Worm (Caenorhabditis elegans): ENCODE measurements around the gene F35H10.2.

Gene F35H10.2

DNA sequence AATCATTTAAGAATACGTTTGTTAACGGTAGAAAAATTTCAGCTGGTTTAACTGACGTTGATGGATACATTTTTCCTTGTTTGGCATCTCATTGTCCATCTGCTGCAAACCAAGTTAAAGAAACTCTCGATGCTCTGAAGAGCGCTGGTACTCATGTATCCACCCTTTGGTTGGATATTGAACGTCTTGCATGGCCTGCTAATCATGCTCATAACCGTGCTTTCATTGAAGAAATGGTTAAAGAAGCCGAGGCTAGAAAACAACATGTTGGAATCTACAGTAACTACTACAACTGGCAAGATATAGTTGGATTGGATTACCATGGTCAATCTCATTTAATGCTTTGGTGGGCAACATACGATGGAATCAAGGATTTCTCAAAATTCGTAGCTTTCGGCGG is 4.0 kb downstream of the F35H10.2 start:
- TF ChIP-seq flt-1 (GFP tag; IDR thresholded peaks at IDR 0.05) (0 out of 2 replicates have a peak, but pooled peaks have one; percentile 2), tbx-37 (GFP tag; conservative IDR thresholded peaks at IDR 0.05) (no peak)

DNA sequence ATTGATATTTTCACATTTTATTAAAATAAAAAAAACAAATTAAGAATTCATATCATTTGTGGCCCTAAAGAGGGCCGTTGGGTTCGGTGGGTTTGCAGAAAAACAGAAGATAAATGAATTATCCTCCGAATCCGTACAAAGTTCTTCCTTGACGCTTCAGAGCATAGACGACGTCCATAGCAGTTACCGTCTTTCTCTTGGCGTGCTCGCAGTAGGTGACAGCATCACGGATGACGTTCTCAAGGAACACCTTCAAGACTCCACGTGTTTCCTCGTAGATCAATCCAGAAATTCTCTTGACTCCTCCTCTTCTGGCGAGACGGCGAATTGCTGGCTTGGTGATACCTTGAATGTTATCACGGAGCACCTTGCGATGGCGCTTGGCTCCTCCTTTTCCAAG is 4.5 kb downstream of the F35H10.2 start:
- TF ChIP-seq flt-1 (GFP tag; IDR thresholded peaks at IDR 0.05) (no peak), aly-1 (tag; optimal IDR thresholded peaks at IDR 0.05) (peak; percentile 47), ama-1 (optimal IDR thresholded peaks at IDR 0.05) (peak; percentile 97), ceh-36 (tag; optimal IDR thresholded peaks at IDR 0.05) (no peak), F13C5.2 (tag; optimal IDR thresholded peaks at IDR 0.05) (no peak), tra-4 (tag; optimal IDR thresholded peaks at IDR 0.05) (no peak)

DNA sequence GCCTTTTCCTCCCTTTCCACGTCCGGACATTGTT is 4.8 kb downstream of the F35H10.2 start, which contains the start of gene his-31:
TSS of gene his-31 (minus strand) at position 30 of the 34 bp plus-strand sequence.
- TF ChIP-seq F13C5.2 (tag; optimal IDR thresholded peaks at IDR 0.05) (no peak), tra-4 (tag; optimal IDR thresholded peaks at IDR 0.05) (no peak), pes-1 (GFP tag; IDR thresholded peaks at IDR 0.05) (no peak), tbx-37 (GFP tag; conservative IDR thresholded peaks at IDR 0.05) (no peak), hnd-1 (tag; optimal IDR thresholded peaks at IDR 0.05) (no peak), tbx-11 (GFP tag; IDR thresholded peaks at IDR 0.05) (no peak), flt-1 (GFP tag; IDR thresholded peaks at IDR 0.05) (no peak), ama-1 (optimal IDR thresholded peaks at IDR 0.05) (no peak), hmbx-1 (tag; optimal IDR thresholded peaks at IDR 0.05) (no peak), B0310.2 (tag; optimal IDR thresholded peaks at IDR 0.05) (no peak), ceh-13 (GFP tag; optimal IDR thresholded peaks at IDR 0.05) (no peak), sea-1 (GFP tag; conservative IDR thresholded peaks at IDR 0.05) (no peak), ceh-36 (tag; optimal IDR thresholded peaks at IDR 0.05) (no peak), aly-1 (tag; optimal IDR thresholded peaks at IDR 0.05) (no peak), scrt-1 (GFP tag; IDR thresholded peaks at IDR 0.05) (no peak)

DNA sequence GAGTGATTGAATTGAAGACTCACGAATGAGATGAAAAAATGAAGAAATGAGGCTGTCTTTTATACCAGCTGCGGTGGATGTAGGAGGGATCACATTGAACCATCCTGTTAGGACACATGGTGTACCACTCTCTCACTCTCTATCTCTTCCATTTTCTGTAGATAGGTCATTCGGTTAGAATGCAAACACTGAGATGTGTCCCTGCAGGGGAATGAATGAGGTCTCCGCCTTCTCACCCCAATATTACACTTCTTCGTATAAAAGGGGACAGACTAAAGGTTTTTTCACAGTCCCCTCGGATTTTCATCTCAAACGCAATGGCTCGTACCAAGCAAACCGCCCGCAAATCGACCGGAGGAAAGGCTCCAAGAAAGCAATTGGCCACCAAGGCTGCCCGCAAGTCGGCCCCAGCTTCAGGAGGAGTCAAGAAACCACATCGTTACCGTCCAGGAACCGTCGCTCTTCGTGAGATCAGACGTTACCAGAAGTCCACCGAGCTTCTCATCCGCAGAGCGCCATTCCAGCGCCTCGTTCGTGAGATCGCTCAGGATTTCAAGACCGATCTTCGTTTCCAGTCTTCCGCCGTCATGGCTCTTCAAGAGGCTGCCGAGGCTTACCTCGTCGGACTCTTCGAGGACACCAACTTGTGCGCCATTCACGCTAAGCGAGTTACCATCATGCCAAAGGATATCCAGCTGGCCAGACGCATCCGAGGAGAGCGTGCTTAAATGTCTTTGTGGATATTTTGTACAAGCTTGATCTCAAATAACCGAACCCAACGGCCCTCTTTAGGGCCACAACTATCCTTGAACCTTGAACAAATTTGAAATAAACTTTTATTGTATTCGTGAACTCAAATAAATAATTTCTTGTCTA is 5.2 kb downstream of the F35H10.2 start, which contains the start of gene his-32:
TSS of gene his-32 (plus strand) at position 318 of the 876 bp plus-strand sequence.
- TF ChIP-seq sea-1 (GFP tag; conservative IDR thresholded peaks at IDR 0.05) (peak; percentile 67; the same call in 1 of the 2 replicates), F13C5.2 (tag; optimal IDR thresholded peaks at IDR 0.05) (peak; percentile 18), scrt-1 (GFP tag; IDR thresholded peaks at IDR 0.05) (peak; percentile 78; the same call in 1 of the 2 replicates), ets-7 (tag; optimal IDR thresholded peaks at IDR 0.05) (no peak), tra-4 (tag; optimal IDR thresholded peaks at IDR 0.05) (peak; percentile 25), tbx-37 (GFP tag; conservative IDR thresholded peaks at IDR 0.05) (no peak), ama-1 (optimal IDR thresholded peaks at IDR 0.05) (peak; percentile 99), hnd-1 (tag; optimal IDR thresholded peaks at IDR 0.05) (no peak), pes-1 (GFP tag; IDR thresholded peaks at IDR 0.05) (peak; percentile 76), tbx-11 (GFP tag; IDR thresholded peaks at IDR 0.05) (no peak), ceh-13 (GFP tag; optimal IDR thresholded peaks at IDR 0.05) (no peak), hmbx-1 (tag; optimal IDR thresholded peaks at IDR 0.05) (peak; percentile 60), B0310.2 (tag; optimal IDR thresholded peaks at IDR 0.05) (peak; percentile 88), flt-1 (GFP tag; IDR thresholded peaks at IDR 0.05) (peak; percentile 65; the same call in 1 of the 2 replicates), hmg-4 (GFP tag; optimal IDR thresholded peaks at IDR 0.05) (peak; percentile 41), aly-1 (tag; optimal IDR thresholded peaks at IDR 0.05) (peak; percentile 100), ceh-36 (tag; optimal IDR thresholded peaks at IDR 0.05) (peak; percentile 69)

DNA sequence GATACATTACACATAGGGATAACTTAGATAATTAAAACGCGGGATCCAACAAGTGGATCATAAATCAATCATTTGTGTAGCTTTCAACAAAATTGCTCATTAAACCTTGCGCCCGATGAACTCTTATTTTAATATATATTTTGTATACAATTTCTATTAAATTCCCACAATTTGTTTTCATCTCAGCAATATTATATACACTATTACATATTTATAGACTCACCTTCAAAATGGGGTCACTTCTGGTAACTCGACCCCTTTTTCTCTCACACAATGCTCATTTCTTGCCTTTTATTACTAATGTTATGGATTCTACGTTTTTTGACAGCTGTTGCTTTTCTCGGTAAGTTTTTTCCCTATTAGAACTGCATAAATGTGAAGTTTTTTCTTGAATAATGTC is 10.6 kb downstream of the F35H10.2 start, which contains the start of gene lgc-6:
TSS of gene lgc-6 (plus strand) at position 301 of the 400 bp plus-strand sequence.
- TF ChIP-seq ets-7 (tag; optimal IDR thresholded peaks at IDR 0.05): no peak
- no peak for TF ChIP-seq hmg-4 (GFP tag; optimal IDR thresholded peaks at IDR 0.05)
- no peak for TF ChIP-seq hmbx-1 (tag; optimal IDR thresholded peaks at IDR 0.05)
- no peak for TF ChIP-seq flt-1 (GFP tag; IDR thresholded peaks at IDR 0.05)
- no peak for TF ChIP-seq aly-1 (tag; optimal IDR thresholded peaks at IDR 0.05)
- no peak for TF ChIP-seq ceh-13 (GFP tag; optimal IDR thresholded peaks at IDR 0.05)
- TF ChIP-seq scrt-1 (GFP tag; IDR thresholded peaks at IDR 0.05): no peak
- TF ChIP-seq tbx-37 (GFP tag; conservative IDR thresholded peaks at IDR 0.05): no peak
- TF ChIP-seq sea-1 (GFP tag; conservative IDR thresholded peaks at IDR 0.05): no peak
- no peak for TF ChIP-seq F13C5.2 (tag; optimal IDR thresholded peaks at IDR 0.05)
- TF ChIP-seq ama-1 (optimal IDR thresholded peaks at IDR 0.05): no peak
- no peak for TF ChIP-seq pes-1 (GFP tag; IDR thresholded peaks at IDR 0.05)

DNA sequence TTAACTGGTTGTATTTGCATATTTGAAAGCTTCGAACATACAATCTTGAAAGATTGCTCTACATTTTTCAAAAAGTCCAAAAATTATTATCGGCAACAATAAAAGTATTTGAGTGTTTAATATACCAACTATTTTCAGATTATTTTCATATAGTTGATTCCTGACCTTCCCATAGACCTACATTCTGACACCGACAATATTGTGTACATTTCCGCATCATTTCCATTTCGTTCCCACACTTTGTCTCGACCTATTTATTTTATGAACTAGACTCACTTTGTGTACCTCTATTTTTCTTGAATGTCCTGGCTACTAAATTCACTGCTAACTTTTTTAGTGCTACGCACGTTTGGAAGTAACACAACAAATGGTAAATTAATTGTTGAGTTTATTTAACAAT is 13.4 kb downstream of the F35H10.2 start, which contains the start of gene lgc-5:
TSS of gene lgc-5 (plus strand) at position 301 of the 400 bp plus-strand sequence.
- TF ChIP-seq hmg-4 (GFP tag; optimal IDR thresholded peaks at IDR 0.05): no peak
- TF ChIP-seq B0310.2 (tag; optimal IDR thresholded peaks at IDR 0.05): no peak
- no peak for TF ChIP-seq tra-4 (tag; optimal IDR thresholded peaks at IDR 0.05)
- TF ChIP-seq hnd-1 (tag; optimal IDR thresholded peaks at IDR 0.05): no peak
- no peak for TF ChIP-seq hmbx-1 (tag; optimal IDR thresholded peaks at IDR 0.05)
- TF ChIP-seq F13C5.2 (tag; optimal IDR thresholded peaks at IDR 0.05): no peak
- TF ChIP-seq flt-1 (GFP tag; IDR thresholded peaks at IDR 0.05): no peak
- TF ChIP-seq sea-1 (GFP tag; conservative IDR thresholded peaks at IDR 0.05): no peak
- TF ChIP-seq tbx-37 (GFP tag; conservative IDR thresholded peaks at IDR 0.05): no peak
- no peak for TF ChIP-seq aly-1 (tag; optimal IDR thresholded peaks at IDR 0.05)
- TF ChIP-seq ceh-13 (GFP tag; optimal IDR thresholded peaks at IDR 0.05): no peak
- no peak for TF ChIP-seq ceh-36 (tag; optimal IDR thresholded peaks at IDR 0.05)
- no peak for TF ChIP-seq pes-1 (GFP tag; IDR thresholded peaks at IDR 0.05)
- TF ChIP-seq ets-7 (tag; optimal IDR thresholded peaks at IDR 0.05): no peak
- no peak for TF ChIP-seq tbx-11 (GFP tag; IDR thresholded peaks at IDR 0.05)
- no peak for TF ChIP-seq scrt-1 (GFP tag; IDR thresholded peaks at IDR 0.05)
- TF ChIP-seq ama-1 (optimal IDR thresholded peaks at IDR 0.05): no peak

DNA sequence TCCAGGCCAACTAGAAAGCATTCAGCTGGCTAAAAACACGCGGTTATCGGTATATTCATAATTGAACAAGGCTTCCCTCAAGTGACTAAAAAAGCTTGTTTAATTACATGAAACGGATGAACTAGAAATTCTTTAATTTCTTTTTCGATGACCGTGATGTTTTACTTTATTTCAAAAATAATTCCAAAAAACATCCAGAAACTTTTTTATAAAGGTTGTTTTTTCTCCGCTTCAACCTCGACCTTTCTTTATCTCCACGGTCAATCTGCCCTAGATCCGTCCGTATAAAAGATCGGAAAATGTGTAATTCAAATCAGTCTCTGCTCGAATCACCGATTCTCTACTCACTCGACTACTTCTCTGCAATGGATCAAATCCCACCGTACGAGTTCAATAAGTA is 16.5 kb downstream of the F35H10.2 start, which contains the start of gene F17E9.5:
TSS of gene F17E9.5 (plus strand) at position 301 of the 400 bp plus-strand sequence.
- TF ChIP-seq ceh-13 (GFP tag; optimal IDR thresholded peaks at IDR 0.05) (no peak), tbx-37 (GFP tag; conservative IDR thresholded peaks at IDR 0.05) (no peak), hmbx-1 (tag; optimal IDR thresholded peaks at IDR 0.05) (no peak), scrt-1 (GFP tag; IDR thresholded peaks at IDR 0.05) (no peak), sea-1 (GFP tag; conservative IDR thresholded peaks at IDR 0.05) (no peak), hmg-4 (GFP tag; optimal IDR thresholded peaks at IDR 0.05) (no peak), pes-1 (GFP tag; IDR thresholded peaks at IDR 0.05) (no peak), hnd-1 (tag; optimal IDR thresholded peaks at IDR 0.05) (no peak), ceh-36 (tag; optimal IDR thresholded peaks at IDR 0.05) (no peak), flt-1 (GFP tag; IDR thresholded peaks at IDR 0.05) (no peak), F13C5.2 (tag; optimal IDR thresholded peaks at IDR 0.05) (no peak), ets-7 (tag; optimal IDR thresholded peaks at IDR 0.05) (no peak), tbx-11 (GFP tag; IDR thresholded peaks at IDR 0.05) (no peak), tra-4 (tag; optimal IDR thresholded peaks at IDR 0.05) (no peak), ama-1 (optimal IDR thresholded peaks at IDR 0.05) (no peak)

Measured in whole organism, early embryonic.